Fruit fly (Drosophila melanogaster): Measurements from ENCODE around the gene CG7627.

DNA sequence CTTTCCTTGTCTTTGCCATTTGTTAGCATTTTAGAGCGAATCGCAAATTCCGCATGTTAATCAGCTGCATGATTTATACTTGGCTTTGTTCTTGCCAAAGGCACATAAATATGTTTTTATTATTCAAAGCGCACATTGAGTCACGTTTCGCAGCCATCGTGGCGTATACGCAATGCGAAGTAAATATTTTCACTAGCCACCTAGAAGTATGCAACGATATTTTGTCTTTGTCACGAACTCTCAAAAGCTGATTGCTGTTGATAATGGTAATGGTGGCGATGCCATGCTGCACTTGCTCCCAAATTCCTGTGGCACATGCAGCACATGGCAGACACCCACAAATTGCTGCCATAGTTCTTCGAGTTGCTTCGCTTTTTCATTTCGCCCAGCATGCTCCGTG, 27.6 kb downstream of the CG7627 start:
- TF ChIP-seq fd96Ca (GFP tag; IDR thresholded peaks at IDR 0.05) (no peak), EcR (GFP tag; optimal IDR thresholded peaks at IDR 0.05) (no peak), CG13204 (GFP tag; optimal IDR thresholded peaks at IDR 0.05) (no peak)
